Fruit fly (Drosophila melanogaster) whole organism, embryonic: ENCODE measurements around the gene CG14598.

Experiments used
- BEAF-32 ChIP-seq: fragments of 200-800 bp; sonication (Bioruptor generic); optimal IDR thresholded peaks from 3 replicates; lab custom pipeline; 2017; ENCODE audit warnings: missing biosample characterization, missing genetic modification characterization, mild to moderate bottlenecking, moderate library complexity, missing genetic modification reagents
- CG11723 ChIP-seq: fragments of 200-800 bp; sonication (Bioruptor generic); optimal IDR thresholded peaks from 2 replicates; lab custom pipeline; 2017; ENCODE audit warnings: missing biosample characterization, mild to moderate bottlenecking, missing genetic modification characterization
- CG12104 ChIP-seq: fragments of 200-800 bp; sonication (Bioruptor generic); optimal IDR thresholded peaks from 3 replicates; lab custom pipeline; 2016; ENCODE audit warnings: missing biosample characterization, missing genetic modification characterization
- CG12299 ChIP-seq: fragments of 200-800 bp; sonication (Bioruptor generic); optimal IDR thresholded peaks from 2 replicates; lab custom pipeline; 2018; ENCODE audit warnings: missing biosample characterization, mild to moderate bottlenecking, missing genetic modification characterization
- CG13424 ChIP-seq: fragments of 200-800 bp; sonication (Bioruptor generic); optimal IDR thresholded peaks from 2 replicates; lab custom pipeline; 2019; ENCODE audit warnings: missing biosample characterization, mild to moderate bottlenecking, missing genetic modification characterization, moderate library complexity
- CG13894 ChIP-seq: fragments of 200-800 bp; sonication (Bioruptor generic); optimal IDR thresholded peaks from 3 replicates; lab custom pipeline; 2018; ENCODE audit warnings: missing biosample characterization, mild to moderate bottlenecking, missing genetic modification characterization, moderate library complexity
- CG14667 ChIP-seq: fragments of 200-800 bp; sonication (Bioruptor generic); IDR thresholded peaks from 2 replicates; pipeline ENCODE4 v1.3.6; 2022; ENCODE audit warnings: missing biosample characterization, missing genetic modification characterization
- CG1529 ChIP-seq: fragments of 200-800 bp; sonication (Bioruptor generic); optimal IDR thresholded peaks from 3 replicates; lab custom pipeline; 2018; ENCODE audit warnings: missing biosample characterization, missing genetic modification characterization
- CG16779 ChIP-seq: fragments of 200-800 bp; sonication (Bioruptor generic); IDR thresholded peaks from 2 replicates; pipeline ENCODE4 v1.3.6; 2022; ENCODE audit warnings: missing biosample characterization, missing genetic modification characterization
- CG17186 ChIP-seq: fragments of 200-800 bp; sonication (Bioruptor generic); optimal IDR thresholded peaks from 3 replicates; lab custom pipeline; 2017; ENCODE audit warnings: missing biosample characterization, missing genetic modification reagents, missing genetic modification characterization
- CG2678 ChIP-seq: fragments of 200-800 bp; sonication (Bioruptor generic); optimal IDR thresholded peaks from 3 replicates; lab custom pipeline; 2019; ENCODE audit warnings: missing biosample characterization, mild to moderate bottlenecking, missing genetic modification characterization, moderate library complexity
- CG31224 ChIP-seq: fragments of 200-800 bp; sonication (Bioruptor generic); IDR thresholded peaks from 2 replicates; pipeline ENCODE4 v1.3.6; 2022; ENCODE audit warnings: missing biosample characterization, missing genetic modification characterization
- CG31365 ChIP-seq: fragments of 200-800 bp; sonication (Bioruptor generic); optimal IDR thresholded peaks from 2 replicates; lab custom pipeline; 2018; ENCODE audit warnings: missing biosample characterization, mild to moderate bottlenecking, missing genetic modification characterization
- CG4404 ChIP-seq: fragments of 200-800 bp; sonication (Bioruptor generic); IDR thresholded peaks from 2 replicates; pipeline ENCODE4 v1.3.6; 2022; ENCODE audit warnings: missing biosample characterization, missing genetic modification characterization
- CG4707 ChIP-seq: fragments of 200-800 bp; sonication (Bioruptor generic); optimal IDR thresholded peaks from 2 replicates; lab custom pipeline; 2018; ENCODE audit warnings: missing biosample characterization, mild to moderate bottlenecking, missing genetic modification characterization, moderate library complexity
- CG6765 ChIP-seq: fragments of 200-800 bp; sonication (Bioruptor generic); optimal IDR thresholded peaks from 3 replicates; lab custom pipeline; 2017; ENCODE audit warnings: missing biosample characterization, mild to moderate bottlenecking, missing genetic modification characterization
- CG8281 ChIP-seq: fragments of 200-800 bp; sonication (Bioruptor generic); optimal IDR thresholded peaks from 2 replicates; lab custom pipeline; 2018; ENCODE audit warnings: missing biosample characterization, mild to moderate bottlenecking, missing genetic modification characterization, moderate library complexity
- CG9215 ChIP-seq: fragments of 200-800 bp; sonication (Bioruptor generic); IDR thresholded peaks from 2 replicates; pipeline ENCODE4 v1.3.6; 2022; ENCODE audit warnings: missing biosample characterization, missing genetic modification characterization
- CkIIα-i1 ChIP-seq: fragments of 200-800 bp; sonication (Bioruptor generic); IDR thresholded peaks from 2 replicates; pipeline ENCODE4 v1.3.6; 2022; ENCODE audit warnings: missing biosample characterization, missing genetic modification characterization
- Dp ChIP-seq: fragments of 200-800 bp; sonication (Bioruptor generic); optimal IDR thresholded peaks from 2 replicates; lab custom pipeline; 2018; ENCODE audit warnings: missing biosample characterization, mild to moderate bottlenecking, missing genetic modification characterization, moderate library complexity
- Hmr ChIP-seq: fragments of 200-800 bp; sonication (Bioruptor generic); optimal IDR thresholded peaks from 3 replicates; lab custom pipeline; 2017; ENCODE audit warnings: mild to moderate bottlenecking, missing biosample characterization, missing genetic modification reagents, missing genetic modification characterization
- Max ChIP-seq: fragments of 200-800 bp; sonication (Bioruptor generic); optimal IDR thresholded peaks from 2 replicates; lab custom pipeline; 2016; ENCODE audit warnings: missing biosample characterization, mild to moderate bottlenecking, missing genetic modification characterization
- Meics ChIP-seq: fragments of 200-800 bp; sonication (Bioruptor generic); optimal IDR thresholded peaks from 2 replicates; lab custom pipeline; 2017; ENCODE audit warnings: missing biosample characterization, mild to moderate bottlenecking, missing genetic modification characterization
- Rfx ChIP-seq: fragments of 200-800 bp; sonication (Bioruptor generic); IDR thresholded peaks from 2 replicates; pipeline ENCODE4 v1.3.6; 2022; ENCODE audit warnings: missing biosample characterization, missing genetic modification characterization
- Side ChIP-seq: fragments of 200-800 bp; sonication (Bioruptor generic); optimal IDR thresholded peaks from 2 replicates; lab custom pipeline; 2016; ENCODE audit warnings: missing biosample characterization, missing genetic modification characterization
- Sry-δ ChIP-seq: fragments of 200-800 bp; sonication (Bioruptor generic); optimal IDR thresholded peaks from 2 replicates; lab custom pipeline; 2016; ENCODE audit warnings: missing biosample characterization, missing genetic modification characterization
- Trl ChIP-seq, 3 experiments: fragments of >200 bp in 2 of 3; fragments of 200-800 bp in 1 of 3; sonication (Bioruptor generic) in 1 of 3; optimal IDR thresholded peaks; 2 replicates in 1 of 3; 3 replicates in 2 of 3; lab custom pipeline; 2016 to 2017; ENCODE audit warnings: missing biosample characterization in 1 of 3, missing genetic modification characterization in 1 of 3
- Vsx1 ChIP-seq: fragments of 200-800 bp; sonication (Bioruptor generic); optimal IDR thresholded peaks from 2 replicates; lab custom pipeline; 2017; ENCODE audit warnings: missing biosample characterization, mild to moderate bottlenecking, missing genetic modification characterization, missing genetic modification reagents
- YL-1 ChIP-seq: fragments of 200-800 bp; sonication (Bioruptor generic); optimal IDR thresholded peaks from 3 replicates; lab custom pipeline; 2017; ENCODE audit warnings: missing biosample characterization, mild to moderate bottlenecking, missing genetic modification characterization
- corto ChIP-seq: fragments of 200-800 bp; sonication (Bioruptor generic); optimal IDR thresholded peaks from 2 replicates; lab custom pipeline; 2016; ENCODE audit warnings: missing biosample characterization, mild to moderate bottlenecking, missing genetic modification characterization, moderate library complexity
- eve ChIP-seq, 2 experiments: fragments of >200 bp; optimal IDR thresholded peaks; 2 replicates each; lab custom pipeline; 2017; ENCODE audit warnings: missing biosample characterization in 2 of 2, missing genetic modification characterization in 2 of 2
- ewg ChIP-seq: fragments of 200-800 bp; sonication (Bioruptor generic); optimal IDR thresholded peaks from 3 replicates; lab custom pipeline; 2017; ENCODE audit warnings: mild to moderate bottlenecking, missing biosample characterization, missing genetic modification reagents, missing genetic modification characterization
- fd3F ChIP-seq: fragments of 200-800 bp; sonication (Bioruptor generic); optimal IDR thresholded peaks from 2 replicates; lab custom pipeline; 2018; ENCODE audit warnings: missing biosample characterization, mild to moderate bottlenecking, missing genetic modification characterization, moderate library complexity
- gce ChIP-seq: fragments of 200-800 bp; sonication (Bioruptor generic); IDR thresholded peaks from 3 replicates; pipeline ENCODE4 v1.3.6; 2022; ENCODE audit warnings: missing biosample characterization, missing genetic modification characterization
- gro ChIP-seq: fragments of 200-800 bp; sonication (Bioruptor generic); optimal IDR thresholded peaks from 2 replicates; lab custom pipeline; 2016; ENCODE audit warnings: missing biosample characterization, missing genetic modification characterization
- ind ChIP-seq: fragments of 200-800 bp; sonication (Bioruptor generic); optimal IDR thresholded peaks from 3 replicates; lab custom pipeline; 2016; ENCODE audit warnings: missing biosample characterization, missing genetic modification characterization
- lab ChIP-seq: fragments of 200-800 bp; sonication (Bioruptor generic); optimal IDR thresholded peaks from 3 replicates; lab custom pipeline; 2017; ENCODE audit warnings: missing biosample characterization, missing genetic modification characterization, mild to moderate bottlenecking, moderate library complexity, missing genetic modification reagents
- oc ChIP-seq: fragments of 200-800 bp; sonication (Bioruptor generic); optimal IDR thresholded peaks from 2 replicates; lab custom pipeline; 2018; ENCODE audit warnings: missing biosample characterization, mild to moderate bottlenecking, missing genetic modification characterization, moderate library complexity
- pfk ChIP-seq: fragments of 200-800 bp; sonication (Bioruptor generic); optimal IDR thresholded peaks from 2 replicates; lab custom pipeline; 2018; ENCODE audit warnings: missing biosample characterization, mild to moderate bottlenecking, missing genetic modification characterization, moderate library complexity
- ranshi ChIP-seq: fragments of 200-800 bp; sonication (Bioruptor generic); IDR thresholded peaks from 2 replicates; pipeline ENCODE4 v1.3.6; 2022; ENCODE audit warnings: missing biosample characterization, missing genetic modification characterization
- ro ChIP-seq: fragments of 200-800 bp; sonication (Bioruptor generic); IDR thresholded peaks from 2 replicates; pipeline ENCODE4 v1.3.6; 2022; ENCODE audit warnings: missing biosample characterization, missing genetic modification characterization
- sisA ChIP-seq: fragments of 200-800 bp; sonication (Bioruptor generic); IDR thresholded peaks from 2 replicates; pipeline ENCODE4 v1.3.6; 2022; ENCODE audit warnings: missing biosample characterization, missing genetic modification characterization
- slp2 ChIP-seq: fragments of 200-800 bp; sonication (Bioruptor generic); optimal IDR thresholded peaks from 2 replicates; lab custom pipeline; 2016; ENCODE audit warnings: missing biosample characterization, missing genetic modification characterization
- stwl ChIP-seq: fragments of 200-800 bp; sonication (Bioruptor generic); optimal IDR thresholded peaks from 3 replicates; lab custom pipeline; 2018; ENCODE audit warnings: missing biosample characterization, mild to moderate bottlenecking, missing genetic modification characterization, moderate library complexity
- sug ChIP-seq: fragments of 200-800 bp; optimal IDR thresholded peaks from 2 replicates; lab custom pipeline; 2019; ENCODE audit warnings: missing biosample characterization, mild to moderate bottlenecking, missing genetic modification characterization, moderate library complexity
- tap ChIP-seq: fragments of 200-800 bp; optimal IDR thresholded peaks from 3 replicates; lab custom pipeline; 2019; ENCODE audit warnings: missing biosample characterization, mild to moderate bottlenecking, missing genetic modification characterization, moderate library complexity
- usp ChIP-seq: fragments of >200 bp; optimal IDR thresholded peaks from 2 replicates; lab custom pipeline; 2017; ENCODE audit warnings: missing biosample characterization, missing genetic modification characterization
- z ChIP-seq: fragments of 200-800 bp; sonication (Bioruptor generic); IDR thresholded peaks from 3 replicates; pipeline ENCODE4 v1.3.6; 2022; ENCODE audit warnings: missing biosample characterization, missing genetic modification characterization
- zfh1 ChIP-seq: fragments of 200-800 bp; sonication (Bioruptor generic); IDR thresholded peaks from 3 replicates; pipeline ENCODE4 v1.3.6; 2022; ENCODE audit warnings: missing biosample characterization, missing genetic modification characterization
- zfh2 ChIP-seq: fragments of 200-800 bp; sonication (Bioruptor generic); optimal IDR thresholded peaks from 2 replicates; lab custom pipeline; 2016; ENCODE audit warnings: missing biosample characterization, missing genetic modification characterization

Gene CG14598

dm6 chr3R:7473767-7474254 is 34.3 kb downstream of the CG14598 start, which contains the start of gene CG1142 (continued):
- TF ChIP-seq BEAF-32, result peak; percentile 50
- peak; percentile 96 for TF ChIP-seq Side (GFP tag; lab: Kevin White, UChicago)
- peak; percentile 96 for TF ChIP-seq CG6765 (GFP tag; lab: Kevin White, UChicago)
- peak; percentile 98 for TF ChIP-seq Meics (GFP tag; lab: Kevin White, UChicago)
- TF ChIP-seq Sry-δ (GFP tag; lab: Kevin White, UChicago), result peak; percentile 73
- TF ChIP-seq corto (GFP tag; lab: Kevin White, UChicago), result peak; percentile 58
- no peak for TF ChIP-seq Trl (optimal IDR thresholded peaks at IDR 0.05; lab: Kevin White, UChicago)
- peak; percentile 97 for TF ChIP-seq Trl (GFP tag; optimal IDR thresholded peaks at IDR 0.05; lab: Kevin White, UChicago)
- TF ChIP-seq ind, result peak; percentile 97
- TF ChIP-seq CG12104 (GFP tag; lab: Kevin White, UChicago), result peak; percentile 99
- TF ChIP-seq CG12299 (tag; lab: Kevin White, UChicago), result peak; percentile 98
- TF ChIP-seq Dp (GFP tag; lab: Kevin White, UChicago), result peak; percentile 32
- TF ChIP-seq CG31365 (tag; lab: Kevin White, UChicago), result peak; percentile 87
- peak; percentile 98 for TF ChIP-seq Hmr (GFP tag; lab: Kevin White, UChicago)
- peak; percentile 98 for TF ChIP-seq Max (GFP tag; lab: Kevin White, UChicago)
- peak; percentile 94 for TF ChIP-seq CG4707
- TF ChIP-seq CG31224 (GFP tag; lab: Robert Waterston, UW), result peak; percentile 96
- peak; percentile 99 for TF ChIP-seq tap
- peak; percentile 96 for TF ChIP-seq Vsx1
- TF ChIP-seq stwl, result peak; percentile 98
- TF ChIP-seq sisA (GFP tag; lab: Robert Waterston, UW), result peak; percentile 93
- TF ChIP-seq sug (tag; lab: Kevin White, UChicago), result peak; percentile 96
- peak; percentile 99 for TF ChIP-seq gce
- peak; percentile 88 for TF ChIP-seq CG17186 (GFP tag; lab: Kevin White, UChicago)
- peak; percentile 99 for TF ChIP-seq CG2678
- peak; percentile 98 for TF ChIP-seq CG13894 (tag; lab: Kevin White, UChicago)
- peak; percentile 97 for TF ChIP-seq YL-1 (GFP tag; lab: Kevin White, UChicago)
- TF ChIP-seq ro (GFP tag; lab: Robert Waterston, UW), result peak; percentile 94
- TF ChIP-seq CkIIα-i1 (GFP tag; lab: Robert Waterston, UW), result peak; percentile 94
- TF ChIP-seq fd3F (GFP tag; lab: Kevin White, UChicago), result peak; percentile 98
- TF ChIP-seq Rfx (GFP tag; lab: Robert Waterston, UW), result peak; percentile 99
- peak; percentile 96 for TF ChIP-seq CG4404 (GFP tag; lab: Robert Waterston, UW)
- TF ChIP-seq eve (GFP tag; optimal IDR thresholded peaks at IDR 0.05; lab: Kevin White, UChicago), result peak; percentile 47 to 97
- TF ChIP-seq CG11723 (GFP tag; lab: Kevin White, UChicago), result peak; percentile 93
- TF ChIP-seq CG9215 (GFP tag; lab: Robert Waterston, UW), result peak; percentile 94
- peak; percentile 99 for TF ChIP-seq oc
- TF ChIP-seq usp (GFP tag; lab: Kevin White, UChicago), result no peak
- TF ChIP-seq CG16779 (GFP tag; lab: Robert Waterston, UW), result peak; percentile 96
- peak; percentile 93 for TF ChIP-seq CG8281
- peak; percentile 54 for TF ChIP-seq pfk
- peak; percentile 97 for TF ChIP-seq CG1529 (GFP tag; lab: Kevin White, UChicago)
- TF ChIP-seq slp2 (GFP tag; lab: Kevin White, UChicago), result peak; percentile 94
- TF ChIP-seq gro (GFP tag; lab: Kevin White, UChicago), result peak; percentile 77
- TF ChIP-seq ewg (GFP tag; lab: Kevin White, UChicago), result peak; percentile 94
- peak; percentile 99 for TF ChIP-seq zfh1
- TF ChIP-seq z (GFP tag; lab: Robert Waterston, UW), result peak; percentile 85
- TF ChIP-seq ranshi (GFP tag; lab: Robert Waterston, UW), result peak; percentile 98
- peak; percentile 96 for TF ChIP-seq CG14667 (GFP tag; lab: Robert Waterston, UW)
- TF ChIP-seq CG13424 (tag; lab: Kevin White, UChicago), result peak; percentile 99
- peak; percentile 91 for TF ChIP-seq zfh2 (GFP tag; lab: Kevin White, UChicago)
- peak; percentile 98 for TF ChIP-seq lab
